Worm (Caenorhabditis elegans): ENCODE measurements around the gene sra-35.

sra-35 gene

ce11 chrII:4510684-4511083, 17.0 kb downstream of the sra-35 start:
- TF ChIP-seq T22C8.4 (GFP tag; IDR thresholded peaks at IDR 0.05) (no peak), ztf-29 (GFP tag; IDR thresholded peaks at IDR 0.05) (no peak), med-1 (GFP tag; optimal IDR thresholded peaks at IDR 0.05; ENCODE audit: insufficient read depth) (no peak), ref-1 (GFP tag; conservative IDR thresholded peaks at IDR 0.05) (no peak), tab-1 (GFP tag; IDR thresholded peaks at IDR 0.05) (no peak), flt-1 (GFP tag; IDR thresholded peaks at IDR 0.05) (no peak), klf-2 (GFP tag; conservative IDR thresholded peaks at IDR 0.05) (no peak), cog-1 (tag; optimal IDR thresholded peaks at IDR 0.05) (no peak), ztf-23 (GFP tag; IDR thresholded peaks at IDR 0.05) (no peak)

DNA sequence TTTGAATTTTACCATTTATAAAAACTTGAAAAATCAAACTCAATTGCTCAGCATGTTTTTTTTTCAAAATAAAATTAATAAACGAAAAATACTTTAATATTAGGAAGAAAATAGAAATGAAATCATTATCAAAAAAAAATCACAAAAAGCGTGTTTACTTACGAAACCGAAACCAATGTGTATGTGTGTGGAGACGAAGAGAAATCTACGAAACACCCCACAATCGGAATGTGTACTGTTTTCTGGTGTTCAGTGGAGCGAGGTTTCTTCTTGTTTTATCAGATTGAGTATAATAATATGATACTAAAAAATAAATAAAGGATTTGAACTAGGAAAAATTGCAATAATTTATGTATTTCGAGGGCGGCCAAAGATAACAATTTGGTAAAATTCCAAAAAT, 20.0 kb downstream of the sra-35 start:
- TF ChIP-seq T22C8.4 (GFP tag; IDR thresholded peaks at IDR 0.05) (no peak), med-1 (GFP tag; optimal IDR thresholded peaks at IDR 0.05; ENCODE audit: insufficient read depth) (no peak), flt-1 (GFP tag; IDR thresholded peaks at IDR 0.05) (no peak), ztf-29 (GFP tag; IDR thresholded peaks at IDR 0.05) (no peak), cog-1 (tag; optimal IDR thresholded peaks at IDR 0.05) (no peak)

DNA sequence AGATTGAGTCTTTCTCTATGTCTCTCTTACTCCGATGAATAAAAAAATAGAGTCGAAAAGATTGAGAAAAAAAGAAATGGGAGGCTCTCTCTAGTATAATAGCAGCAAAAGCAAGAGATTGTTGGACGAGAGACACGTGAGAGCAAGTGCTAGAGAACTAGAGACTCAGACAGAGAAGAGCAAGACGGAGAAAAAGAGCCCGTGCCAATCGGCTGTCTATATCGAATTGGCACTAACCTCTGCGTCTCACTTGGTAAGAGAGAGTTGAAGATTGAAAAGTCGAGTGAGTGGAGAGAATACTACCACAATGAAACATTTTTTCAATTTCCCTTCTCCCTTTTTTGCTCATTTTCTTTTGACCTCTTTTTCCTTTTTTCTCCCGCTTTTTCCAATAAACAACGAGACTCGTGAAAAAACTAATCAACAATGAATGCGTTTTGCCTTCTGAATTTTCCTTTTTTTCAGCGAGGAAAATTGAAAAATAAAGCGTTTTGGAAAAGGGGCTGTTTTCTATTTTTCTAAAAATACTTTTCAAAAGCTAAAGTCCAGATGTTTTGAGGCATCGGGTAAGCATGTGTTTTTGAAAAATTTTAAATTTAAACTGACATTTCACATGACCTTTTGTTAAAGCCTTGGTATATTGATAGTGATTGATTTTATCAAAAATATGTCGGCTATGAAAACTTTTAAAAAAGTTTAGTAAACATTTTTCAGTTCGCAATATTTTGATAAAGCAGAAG, 21.0 kb downstream of the sra-35 start:
- no peak for TF ChIP-seq med-1 (GFP tag; optimal IDR thresholded peaks at IDR 0.05; ENCODE audit: insufficient read depth)
- TF ChIP-seq cog-1 (tag; optimal IDR thresholded peaks at IDR 0.05): no peak
- no peak for TF ChIP-seq klf-2 (GFP tag; conservative IDR thresholded peaks at IDR 0.05)
- no peak for TF ChIP-seq flt-1 (GFP tag; IDR thresholded peaks at IDR 0.05)
- TF ChIP-seq T22C8.4 (GFP tag; IDR thresholded peaks at IDR 0.05): no peak

DNA sequence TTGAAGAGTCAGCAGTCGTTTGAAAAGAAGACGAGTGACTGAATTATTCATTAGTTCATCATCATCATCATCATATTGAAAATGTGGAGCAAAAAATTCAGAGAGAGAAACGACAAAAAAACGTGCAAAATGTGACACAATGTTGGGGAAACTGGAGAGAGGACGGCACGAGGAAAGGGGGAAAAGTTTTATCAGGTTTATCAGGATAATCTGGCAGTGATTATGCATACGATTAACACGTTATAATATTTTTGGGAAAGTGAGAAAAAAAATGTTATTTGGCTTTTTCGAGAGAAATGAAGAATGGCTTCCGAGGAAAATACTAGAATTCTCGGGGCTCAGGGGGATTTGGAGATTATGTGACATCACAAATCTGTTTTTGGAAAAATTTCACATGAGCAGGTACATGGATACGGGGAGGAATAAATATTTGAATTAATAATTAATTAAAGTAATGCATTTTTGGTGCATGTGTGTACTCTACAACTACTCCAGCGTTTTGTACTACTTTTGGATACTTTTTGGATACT, 22.5 kb downstream of the sra-35 start, which contains the start of gene camt-1:
Gene camt-1, minus strand, starts transcription at position 51 of the 530 bp plus-strand sequence.
- TF ChIP-seq ztf-23 (GFP tag; IDR thresholded peaks at IDR 0.05) (no peak), flt-1 (GFP tag; IDR thresholded peaks at IDR 0.05) (no peak), klf-2 (GFP tag; conservative IDR thresholded peaks at IDR 0.05) (no peak), ztf-29 (GFP tag; IDR thresholded peaks at IDR 0.05) (no peak), T22C8.4 (GFP tag; IDR thresholded peaks at IDR 0.05) (no peak), cog-1 (tag; optimal IDR thresholded peaks at IDR 0.05) (no peak), med-1 (GFP tag; optimal IDR thresholded peaks at IDR 0.05; ENCODE audit: insufficient read depth) (no peak), tab-1 (GFP tag; IDR thresholded peaks at IDR 0.05) (no peak), ref-1 (GFP tag; conservative IDR thresholded peaks at IDR 0.05) (no peak)

ce11 chrII:4495844-4496243, 31.9 kb downstream of the sra-35 start:
- no peak for TF ChIP-seq flt-1 (GFP tag; IDR thresholded peaks at IDR 0.05)
- TF ChIP-seq T22C8.4 (GFP tag; IDR thresholded peaks at IDR 0.05): no peak
- TF ChIP-seq med-1 (GFP tag; optimal IDR thresholded peaks at IDR 0.05; ENCODE audit: insufficient read depth): no peak
- no peak for TF ChIP-seq tab-1 (GFP tag; IDR thresholded peaks at IDR 0.05)
- no peak for TF ChIP-seq ztf-23 (GFP tag; IDR thresholded peaks at IDR 0.05)
- TF ChIP-seq ztf-29 (GFP tag; IDR thresholded peaks at IDR 0.05): no peak
- no peak for TF ChIP-seq cog-1 (tag; optimal IDR thresholded peaks at IDR 0.05)
- no peak for TF ChIP-seq ref-1 (GFP tag; conservative IDR thresholded peaks at IDR 0.05)
- no peak for TF ChIP-seq klf-2 (GFP tag; conservative IDR thresholded peaks at IDR 0.05)

DNA sequence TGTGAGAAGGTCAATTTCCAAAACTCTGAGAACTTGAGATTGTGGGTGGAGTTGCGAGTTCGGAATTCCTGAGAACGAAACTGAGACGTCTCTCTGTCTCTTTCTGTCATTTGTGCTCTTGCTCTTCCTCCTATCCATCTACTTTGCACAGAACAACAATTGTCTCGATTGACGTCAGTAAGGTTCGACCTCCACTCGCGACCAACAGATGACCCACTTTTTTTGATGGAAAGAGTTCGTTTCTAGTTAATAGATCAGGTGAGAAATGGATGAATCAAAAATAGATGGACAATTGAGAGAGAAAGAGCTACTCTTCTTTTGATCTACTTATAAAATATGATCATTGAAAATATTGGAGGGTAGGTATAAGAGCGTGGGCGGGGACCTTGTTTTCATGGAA, 33.2 kb downstream of the sra-35 start:
- TF ChIP-seq ztf-23 (GFP tag; IDR thresholded peaks at IDR 0.05): no peak
- no peak for TF ChIP-seq cog-1 (tag; optimal IDR thresholded peaks at IDR 0.05)
- no peak for TF ChIP-seq med-1 (GFP tag; optimal IDR thresholded peaks at IDR 0.05; ENCODE audit: insufficient read depth)
- TF ChIP-seq flt-1 (GFP tag; IDR thresholded peaks at IDR 0.05): no peak
- TF ChIP-seq T22C8.4 (GFP tag; IDR thresholded peaks at IDR 0.05): no peak
- TF ChIP-seq ztf-29 (GFP tag; IDR thresholded peaks at IDR 0.05): no peak
- no peak for TF ChIP-seq klf-2 (GFP tag; conservative IDR thresholded peaks at IDR 0.05)
- TF ChIP-seq ref-1 (GFP tag; conservative IDR thresholded peaks at IDR 0.05): no peak
- TF ChIP-seq tab-1 (GFP tag; IDR thresholded peaks at IDR 0.05): no peak

DNA sequence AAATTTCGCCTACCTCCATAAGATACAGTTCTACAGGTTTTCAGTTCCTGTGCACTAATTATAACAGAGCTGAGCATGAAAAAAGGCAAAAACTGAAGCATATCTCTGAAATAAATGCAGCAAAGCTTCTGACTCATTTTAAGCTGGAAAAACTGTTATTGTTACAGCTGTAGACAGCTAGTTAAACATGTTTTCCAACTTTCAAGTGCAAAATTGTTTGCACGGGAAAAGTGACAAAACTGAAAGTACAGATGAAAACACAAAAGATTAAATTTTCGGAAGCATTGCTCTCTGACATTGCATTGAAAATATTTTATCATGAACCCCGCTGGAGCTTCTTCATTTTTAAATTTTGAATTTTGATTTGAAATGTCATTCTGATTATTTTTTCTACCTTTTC, 37.0 kb downstream of the sra-35 start, which contains the start of gene T05C1.5:
Gene T05C1.5, minus strand, starts transcription at position 101 of the 400 bp plus-strand sequence.
- TF ChIP-seq med-1 (GFP tag; optimal IDR thresholded peaks at IDR 0.05; ENCODE audit: insufficient read depth): no peak
- TF ChIP-seq ztf-29 (GFP tag; IDR thresholded peaks at IDR 0.05): no peak
- TF ChIP-seq flt-1 (GFP tag; IDR thresholded peaks at IDR 0.05): no peak
- TF ChIP-seq ref-1 (GFP tag; conservative IDR thresholded peaks at IDR 0.05): no peak
- TF ChIP-seq cog-1 (tag; optimal IDR thresholded peaks at IDR 0.05): no peak
- TF ChIP-seq tab-1 (GFP tag; IDR thresholded peaks at IDR 0.05): no peak
- TF ChIP-seq ztf-23 (GFP tag; IDR thresholded peaks at IDR 0.05): no peak
- no peak for TF ChIP-seq T22C8.4 (GFP tag; IDR thresholded peaks at IDR 0.05)
- no peak for TF ChIP-seq klf-2 (GFP tag; conservative IDR thresholded peaks at IDR 0.05)

DNA sequence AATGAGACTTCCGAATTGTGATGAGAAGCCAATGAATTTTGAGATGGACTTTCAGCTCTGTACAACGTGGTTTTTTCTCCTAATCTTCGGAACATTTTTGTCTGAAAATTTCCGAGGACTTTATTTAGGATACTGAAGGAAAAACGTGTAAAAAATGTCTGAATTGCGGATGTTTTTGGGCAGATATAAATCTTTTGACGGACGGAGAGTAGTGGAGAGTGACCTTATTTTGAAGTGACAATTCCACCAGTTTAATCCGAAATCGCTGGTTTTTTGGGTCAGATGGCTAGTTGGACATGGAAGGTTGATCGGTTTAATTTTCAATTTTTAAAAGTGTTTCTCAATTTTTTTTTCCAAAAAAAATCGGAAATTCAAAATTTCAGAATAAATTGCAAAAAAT, 38.4 kb downstream of the sra-35 start, which contains the start of gene T05C1.3:
Gene T05C1.3, minus strand, starts transcription at position 101 of the 400 bp plus-strand sequence.
- TF ChIP-seq tab-1 (GFP tag; IDR thresholded peaks at IDR 0.05) (no peak), flt-1 (GFP tag; IDR thresholded peaks at IDR 0.05) (no peak), med-1 (GFP tag; optimal IDR thresholded peaks at IDR 0.05; ENCODE audit: insufficient read depth) (no peak), klf-2 (GFP tag; conservative IDR thresholded peaks at IDR 0.05) (no peak), ref-1 (GFP tag; conservative IDR thresholded peaks at IDR 0.05) (no peak), cog-1 (tag; optimal IDR thresholded peaks at IDR 0.05) (no peak), ztf-29 (GFP tag; IDR thresholded peaks at IDR 0.05) (no peak), ztf-23 (GFP tag; IDR thresholded peaks at IDR 0.05) (no peak), T22C8.4 (GFP tag; IDR thresholded peaks at IDR 0.05) (no peak)

ce11 chrII:4482021-4482420, 45.7 kb downstream of the sra-35 start, which contains the start of gene T05C1.2:
TSS of gene T05C1.2 (minus strand) at chrII:4482121.
- no peak for TF ChIP-seq klf-2 (GFP tag; conservative IDR thresholded peaks at IDR 0.05)
- TF ChIP-seq ref-1 (GFP tag; conservative IDR thresholded peaks at IDR 0.05): no peak
- no peak for TF ChIP-seq ztf-23 (GFP tag; IDR thresholded peaks at IDR 0.05)
- TF ChIP-seq ztf-29 (GFP tag; IDR thresholded peaks at IDR 0.05): no peak
- TF ChIP-seq med-1 (GFP tag; optimal IDR thresholded peaks at IDR 0.05; ENCODE audit: insufficient read depth): no peak

Data from whole organism, midembryonic.